Fruit fly (Drosophila melanogaster): ENCODE results near the gene CG7102.
"Not testable (repeated sequence)": the region's sequence is repeated elsewhere in the genome, so short reads cannot be mapped to it uniquely, and the experiment has no call there.

- TF ChIP-seq Sp1 (GFP tag; optimal IDR thresholded peaks at IDR 0.05); psq (GFP tag; optimal IDR thresholded peaks at IDR 0.05); CG9705 (GFP tag; optimal IDR thresholded peaks at IDR 0.05); dsf (GFP tag; optimal IDR thresholded peaks at IDR 0.05; ENCODE audit: borderline replicate concordance); pan (optimal IDR thresholded peaks at IDR 0.05); brk (GFP tag; optimal IDR thresholded peaks at IDR 0.05); h (GFP tag; optimal IDR thresholded peaks at IDR 0.05); fru (GFP tag; optimal IDR thresholded peaks at IDR 0.05); Abd-B (GFP tag; optimal IDR thresholded peaks at IDR 0.05); CG32264 (GFP tag; optimal IDR thresholded peaks at IDR 0.05); Rel (GFP tag; optimal IDR thresholded peaks at IDR 0.05); Rel (tag; optimal IDR thresholded peaks at IDR 0.05); sage (GFP tag; optimal IDR thresholded peaks at IDR 0.05); Dfd (GFP tag; optimal IDR thresholded peaks at IDR 0.05); br (GFP tag; optimal IDR thresholded peaks at IDR 0.05): not testable (repeated sequence)
Observed at dm6 chr2L:7856380-7857127, 30.8 kb downstream of the CG7102 start, which contains the start of gene lectin-28C.

Measured in whole organism, wandering third instar larva.